Worm (Caenorhabditis elegans): ENCODE results near the gene C28H8.3.
A peak's percentile ranks its signal among the peaks of the same experiment; 100 is the strongest.

C28H8.3 gene

ce11 chrIII:5879291-5879968, 29.1 kb upstream of the C28H8.3 start, which contains the start of gene hpo-10 (continued):
- TF ChIP-seq mdl-1 (tag; optimal IDR thresholded peaks at IDR 0.05), result no peak
- TF ChIP-seq unc-130 (GFP tag; optimal IDR thresholded peaks at IDR 0.05), result no peak
- no peak for TF ChIP-seq F49E8.2 (tag; optimal IDR thresholded peaks at IDR 0.05; ENCODE audit: borderline replicate concordance)
- TF ChIP-seq F37D6.2 (tag; optimal IDR thresholded peaks at IDR 0.05), result no peak
- TF ChIP-seq aha-1 (tag), result peak; percentile 96
- no peak for TF ChIP-seq tra-1 (GFP tag; IDR thresholded peaks at IDR 0.05)
- peak; percentile 43 for TF ChIP-seq nhr-6 (tag; optimal IDR thresholded peaks at IDR 0.05)
- TF ChIP-seq fos-1 (tag; optimal IDR thresholded peaks at IDR 0.05), result no peak
- TF ChIP-seq hif-1 (tag; optimal IDR thresholded peaks at IDR 0.05), result no peak

- 0 out of 2 replicates have a peak, but pooled peaks have one; percentile 16 for TF ChIP-seq T26A8.4 (GFP tag; IDR thresholded peaks at IDR 0.05)
- no peak for TF ChIP-seq nhr-237 (tag; optimal IDR thresholded peaks at IDR 0.05)
- TF ChIP-seq lin-38 (GFP tag; IDR thresholded peaks at IDR 0.05), result peak; percentile 33
Observed at ce11 chrIII:5882284-5882683, 26.2 kb upstream of the C28H8.3 start.

ce11 chrIII:5882823-5883222, 25.7 kb upstream of the C28H8.3 start, which contains the start of gene F01F1.14:
Gene F01F1.14, minus strand, starts transcription at chrIII:5882923.
- no peak for TF ChIP-seq ctbp-1 (GFP tag; IDR thresholded peaks at IDR 0.05)
- no peak for TF ChIP-seq madf-5 (GFP tag; IDR thresholded peaks at IDR 0.05)
- TF ChIP-seq mdl-1 (tag; optimal IDR thresholded peaks at IDR 0.05), result no peak
- no peak for TF ChIP-seq hlh-30 (tag; optimal IDR thresholded peaks at IDR 0.05; ENCODE audit: insufficient read depth)
- TF ChIP-seq zfp-2 (tag; optimal IDR thresholded peaks at IDR 0.05), result no peak
- no peak for TF ChIP-seq lin-13 (GFP tag; optimal IDR thresholded peaks at IDR 0.05)
- no peak for TF ChIP-seq daf-8 (GFP tag; IDR thresholded peaks at IDR 0.05)
- no peak for TF ChIP-seq unc-39 (tag; optimal IDR thresholded peaks at IDR 0.05)
- no peak for TF ChIP-seq ama-1 (optimal IDR thresholded peaks at IDR 0.05)
- TF ChIP-seq ztf-7 (tag; optimal IDR thresholded peaks at IDR 0.05), result no peak
- TF ChIP-seq tag-97 (GFP tag; IDR thresholded peaks at IDR 0.05), result no peak
- no peak for TF ChIP-seq aly-2 (tag; optimal IDR thresholded peaks at IDR 0.05)
- no peak for TF ChIP-seq dve-1 (tag; optimal IDR thresholded peaks at IDR 0.05; ENCODE audit: insufficient read depth)
- no peak for TF ChIP-seq mdt-29 (GFP tag; IDR thresholded peaks at IDR 0.05)
- no peak for TF ChIP-seq nhr-102 (tag; optimal IDR thresholded peaks at IDR 0.05)
- TF ChIP-seq jun-1 (tag; optimal IDR thresholded peaks at IDR 0.05), result no peak
- no peak for TF ChIP-seq nhr-111 (GFP tag; optimal IDR thresholded peaks at IDR 0.05)

DNA sequence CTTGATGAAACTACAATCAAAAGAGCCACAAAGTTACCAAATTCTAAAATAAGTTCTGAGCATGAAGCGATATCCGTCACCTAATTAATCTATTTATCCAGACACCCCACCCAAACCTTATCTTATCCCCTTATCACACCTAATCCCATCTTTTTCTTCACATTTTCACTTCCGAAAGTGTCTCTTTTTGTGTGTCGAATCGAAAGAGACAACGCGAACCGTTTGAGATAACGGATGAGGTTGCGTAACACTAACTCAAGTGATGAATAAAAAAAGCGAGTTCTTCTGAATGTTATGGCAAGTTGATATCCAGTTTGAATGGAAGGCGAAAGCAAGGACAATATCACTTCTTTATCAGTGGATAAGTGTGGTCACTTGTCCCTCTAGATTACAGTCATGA, 25.0 kb upstream of the C28H8.3 start:
- TF ChIP-seq cey-2 (tag; optimal IDR thresholded peaks at IDR 0.05; ENCODE audit: borderline replicate concordance, insufficient read depth) (no peak), ama-1 (optimal IDR thresholded peaks at IDR 0.05) (no peak), nhr-11 (tag; optimal IDR thresholded peaks at IDR 0.05) (no peak), ZK337.2 (GFP tag; IDR thresholded peaks at IDR 0.05) (no peak), hif-1 (tag; optimal IDR thresholded peaks at IDR 0.05) (no peak), attf-4 (tag; optimal IDR thresholded peaks at IDR 0.05) (no peak), lsy-2 (tag; optimal IDR thresholded peaks at IDR 0.05) (no peak), php-3 (GFP tag; IDR thresholded peaks at IDR 0.05) (no peak), daf-12 (tag; optimal IDR thresholded peaks at IDR 0.05) (no peak), dve-1 (tag; optimal IDR thresholded peaks at IDR 0.05; ENCODE audit: insufficient read depth) (no peak), nhr-41 (GFP tag; IDR thresholded peaks at IDR 0.05) (no peak), dpl-1 (GFP tag; optimal IDR thresholded peaks at IDR 0.05) (no peak), nhr-48 (tag; optimal IDR thresholded peaks at IDR 0.05) (no peak), ceh-44 (GFP tag; IDR thresholded peaks at IDR 0.05) (no peak), ctbp-1 (GFP tag; IDR thresholded peaks at IDR 0.05) (no peak), duxl-1 (tag; optimal IDR thresholded peaks at IDR 0.05; ENCODE audit: poor library complexity) (no peak), saeg-2 (GFP tag; IDR thresholded peaks at IDR 0.05) (no peak), snpc-4 (tag; optimal IDR thresholded peaks at IDR 0.05) (no peak)

Measured in whole organism, L4 larva.